Worm (Caenorhabditis elegans) whole organism, L1 larva: ENCODE data around the gene C25A8.1.

Experiments used
- fos-1 ChIP-seq: fragments of 150-350 bp; optimal IDR thresholded peaks from 2 replicates; lab custom pipeline; 2014; ENCODE audit warnings: missing biosample characterization, missing genetic modification characterization
- nhr-28 ChIP-seq: fragments of 150-350 bp; optimal IDR thresholded peaks from 2 replicates; lab custom pipeline; 2014; ENCODE audit warnings: missing biosample characterization, missing genetic modification characterization
- nhr-85 ChIP-seq: sonication (generic microtip); peaks from one replicate; lab custom pipeline; 2016; ENCODE audit warnings: missing genetic modification characterization, inconsistent platforms, missing compliant biosample characterization
- pax-3 ChIP-seq: fragments of 200-800 bp; sonication (Bioruptor generic); optimal IDR thresholded peaks from 2 replicates; lab custom pipeline; 2018; ENCODE audit warnings: mild to moderate bottlenecking, missing genetic modification characterization, moderate library complexity, missing compliant biosample characterization
- vab-15 ChIP-seq: sonication (generic microtip); optimal IDR thresholded peaks from 2 replicates; lab custom pipeline; 2017; ENCODE audit warnings: missing genotype, mild to moderate bottlenecking, missing genetic modification characterization, missing compliant biosample characterization

ce11 chrIV:6991070-6991469 is 19.9 kb upstream of the C25A8.1 start:
- no peak for TF ChIP-seq nhr-28
- TF ChIP-seq fos-1, result no peak
- TF ChIP-seq pax-3 (tag; lab: Kevin White, UChicago), result no peak
- TF ChIP-seq nhr-85 (tag; lab: Kevin White, UChicago), result no peak
- no peak for TF ChIP-seq vab-15 (tag; lab: Kevin White, UChicago)
